Fruit fly (Drosophila melanogaster) whole organism, pupa: ENCODE measurements around the gene CG31207.

Source experiments
- CG10348 ChIP-seq: fragments of 200-800 bp; sonication (Bioruptor generic); IDR thresholded peaks from 2 replicates; pipeline ENCODE4 v1.3.6; 2022; ENCODE audit warnings: missing biosample characterization, missing genetic modification characterization
- CG14655 ChIP-seq: fragments of 200-800 bp; sonication (Bioruptor generic); optimal IDR thresholded peaks from 3 replicates; lab custom pipeline; 2017; ENCODE audit warnings: mild to moderate bottlenecking, missing biosample characterization, missing genetic modification reagents, missing genetic modification characterization
- CG15710 ChIP-seq: fragments of 200-800 bp; sonication (Bioruptor generic); optimal IDR thresholded peaks from 2 replicates; lab custom pipeline; 2018; ENCODE audit warnings: missing biosample characterization, mild to moderate bottlenecking, missing genetic modification characterization, moderate library complexity
- CG17806 ChIP-seq: fragments of 200-800 bp; sonication (Bioruptor generic); optimal IDR thresholded peaks from 2 replicates; lab custom pipeline; 2018; ENCODE audit warnings: missing biosample characterization, mild to moderate bottlenecking, missing genetic modification characterization, moderate library complexity
- CG32121 ChIP-seq: fragments of 200-800 bp; sonication (Bioruptor generic); IDR thresholded peaks from 2 replicates; pipeline ENCODE4 v1.3.6; 2022; ENCODE audit warnings: missing biosample characterization, missing genetic modification characterization
- CG4496 ChIP-seq: fragments of 200-800 bp; sonication (Bioruptor generic); IDR thresholded peaks from 3 replicates; pipeline ENCODE4 v1.3.6; 2022; ENCODE audit warnings: missing biosample characterization, missing genetic modification characterization
- CG8159 ChIP-seq: fragments of 200-800 bp; sonication (Bioruptor generic); optimal IDR thresholded peaks from 3 replicates; lab custom pipeline; 2018; ENCODE audit warnings: missing biosample characterization, mild to moderate bottlenecking, missing genetic modification characterization, moderate library complexity
- CG8301 ChIP-seq: fragments of 200-800 bp; sonication (Bioruptor generic); optimal IDR thresholded peaks from 2 replicates; lab custom pipeline; 2018; ENCODE audit warnings: missing biosample characterization, mild to moderate bottlenecking, missing genetic modification characterization
- EcR ChIP-seq: fragments of 200-800 bp; sonication (Bioruptor generic); optimal IDR thresholded peaks from 3 replicates; lab custom pipeline; 2019; ENCODE audit warnings: missing biosample characterization, missing genetic modification characterization, mild to moderate bottlenecking, moderate library complexity, missing genetic modification reagents
- Ets98B ChIP-seq: fragments of 200-800 bp; sonication (Bioruptor generic); IDR thresholded peaks from 2 replicates; pipeline ENCODE4 v1.3.6; 2022; ENCODE audit warnings: missing biosample characterization, missing genetic modification characterization
- Pif1A ChIP-seq: fragments of 200-800 bp; sonication (Bioruptor generic); optimal IDR thresholded peaks from 3 replicates; lab custom pipeline; 2016; ENCODE audit warnings: missing biosample characterization, missing genetic modification characterization

DNA sequence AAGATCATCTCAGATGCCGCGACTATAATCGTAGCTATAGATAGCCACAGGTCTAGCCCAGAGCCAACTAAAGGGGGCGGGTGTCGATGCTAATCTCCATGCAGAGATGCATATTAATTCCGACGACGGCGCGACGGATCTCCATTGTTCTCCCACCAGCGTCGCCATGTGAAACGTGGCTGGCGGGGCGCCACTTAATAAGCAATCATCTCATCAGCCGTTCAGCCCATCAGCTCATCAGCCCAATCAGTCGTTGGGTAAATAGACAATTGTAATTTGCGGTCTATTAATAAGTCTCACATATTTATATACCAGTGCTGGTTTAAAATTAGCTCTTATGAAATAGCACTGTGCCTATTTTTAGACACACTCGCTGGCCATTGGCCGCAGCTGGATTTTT, 21.3 kb downstream of the CG31207 start:
- TF ChIP-seq CG14655 (GFP tag; lab: Kevin White, UChicago), result no peak
- TF ChIP-seq CG10348 (GFP tag; lab: Robert Waterston, UW), result no peak
- TF ChIP-seq EcR (GFP tag; lab: Kevin White, UChicago), result no peak
- TF ChIP-seq CG17806 (tag; lab: Kevin White, UChicago), result no peak
- no peak for TF ChIP-seq CG15710 (tag; lab: Kevin White, UChicago)
- no peak for TF ChIP-seq Pif1A (GFP tag; lab: Kevin White, UChicago)
- TF ChIP-seq CG8301, result no peak
- no peak for TF ChIP-seq Ets98B (GFP tag; lab: Robert Waterston, UW)
- TF ChIP-seq CG4496 (GFP tag; lab: Robert Waterston, UW), result no peak
- TF ChIP-seq CG8159, result no peak
- TF ChIP-seq CG32121, result no peak
